Worm (Caenorhabditis elegans): ENCODE measurements around the gene srbc-34.
A peak's percentile ranks its signal among the peaks of the same experiment; 100 is the strongest.

Gene srbc-34

DNA sequence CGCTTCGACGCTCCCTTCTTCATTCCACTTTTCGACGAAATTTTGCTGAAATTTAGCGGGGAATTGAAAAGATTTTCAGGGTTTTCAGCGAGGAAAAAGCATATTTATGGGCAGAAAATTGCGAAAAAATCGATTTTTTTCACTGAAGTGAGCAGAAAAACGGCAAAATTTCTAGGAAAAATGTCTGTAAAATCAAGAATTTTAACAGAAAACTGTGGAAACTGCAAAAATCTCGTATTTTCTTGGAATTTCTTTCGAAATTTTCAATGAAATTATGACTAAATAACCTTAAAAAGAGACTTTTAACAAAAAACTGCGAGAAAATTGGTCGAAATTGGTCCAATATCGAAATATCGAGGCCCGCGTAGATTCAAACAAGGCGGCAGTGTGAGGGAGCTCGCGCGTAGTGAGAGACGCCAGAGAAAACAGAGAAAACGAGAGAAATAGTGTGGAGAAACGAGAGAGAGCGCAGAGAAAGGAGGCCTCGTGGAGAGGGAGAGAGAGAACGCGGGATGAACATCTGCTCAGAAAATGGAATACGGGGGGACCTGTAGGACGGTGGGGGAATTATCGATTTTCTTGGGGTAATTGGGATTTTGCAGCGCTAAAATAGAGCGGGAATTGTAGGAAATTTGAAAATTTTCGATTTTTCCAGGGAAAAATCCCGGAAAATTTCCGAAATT is 43.5 kb downstream of the srbc-34 start, which contains the start of gene swsn-1 (continued):
- no peak for TF ChIP-seq egl-27 (tag; optimal IDR thresholded peaks at IDR 0.05)
- peak; percentile 34 for TF ChIP-seq dpl-1 (GFP tag; optimal IDR thresholded peaks at IDR 0.05)
- peak; percentile 16; the same call in 1 of the 2 replicates for TF ChIP-seq ctbp-1 (GFP tag; IDR thresholded peaks at IDR 0.05)
- TF ChIP-seq saeg-2 (GFP tag; IDR thresholded peaks at IDR 0.05): no peak
- TF ChIP-seq nhr-28 (tag; optimal IDR thresholded peaks at IDR 0.05): peak; percentile 21
- TF ChIP-seq snpc-4 (tag; optimal IDR thresholded peaks at IDR 0.05): no peak
- TF ChIP-seq F37D6.2 (tag; optimal IDR thresholded peaks at IDR 0.05): no peak
